Worm (Caenorhabditis elegans): ENCODE data around the gene R07E3.7.

ce11 chrX:10297410-10297809 lies 58.1 kb downstream of the R07E3.7 start:
- TF ChIP-seq med-1 (GFP tag; optimal IDR thresholded peaks at IDR 0.05; ENCODE audit: insufficient read depth) = no peak
- TF ChIP-seq flt-1 (GFP tag; IDR thresholded peaks at IDR 0.05) = no peak
- no peak for TF ChIP-seq tab-1 (GFP tag; IDR thresholded peaks at IDR 0.05)
- TF ChIP-seq klf-2 (GFP tag; conservative IDR thresholded peaks at IDR 0.05) = no peak
